Fruit fly (Drosophila melanogaster): Measurements from ENCODE around the gene Nop56.

The Nop56 gene

DNA sequence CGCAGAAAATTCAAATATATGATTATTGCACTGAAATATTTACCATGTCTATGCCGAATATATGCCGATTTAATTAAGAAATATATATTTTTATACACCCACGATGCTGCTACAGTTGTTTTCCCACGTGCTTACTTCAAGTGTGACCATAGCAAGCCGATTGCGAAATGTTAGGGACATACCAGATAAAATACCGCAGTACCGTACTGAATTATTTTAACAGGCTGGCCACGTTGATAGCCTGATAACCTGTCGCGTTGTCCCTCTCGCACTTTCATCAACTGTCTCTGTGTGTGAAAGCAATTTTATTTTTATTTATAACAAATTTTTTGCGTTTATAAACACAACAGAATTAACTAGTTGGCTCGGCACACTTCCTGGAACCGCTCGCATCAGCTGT, at the start of gene Nop56, which contains the start of gene mats (continued):
- no peak for TF ChIP-seq bsh (GFP tag; optimal IDR thresholded peaks at IDR 0.05)
- no peak for TF ChIP-seq CG10209 (GFP tag; optimal IDR thresholded peaks at IDR 0.05)
- no peak for TF ChIP-seq Blimp-1 (GFP tag; optimal IDR thresholded peaks at IDR 0.05)
- no peak for TF ChIP-seq CG18764 (GFP tag; optimal IDR thresholded peaks at IDR 0.05)
- TF ChIP-seq nom (GFP tag; optimal IDR thresholded peaks at IDR 0.05), result no peak
- no peak for TF ChIP-seq CG8281 (tag; optimal IDR thresholded peaks at IDR 0.05)
- TF ChIP-seq CG31388 (GFP tag; optimal IDR thresholded peaks at IDR 0.05), result no peak
- peak; percentile 74 for TF ChIP-seq sens (GFP tag)
- no peak for TF ChIP-seq CG31224 (GFP tag; IDR thresholded peaks at IDR 0.05)
- no peak for TF ChIP-seq CG3065 (GFP tag; optimal IDR thresholded peaks at IDR 0.05)
- no peak for TF ChIP-seq CG10543 (GFP tag; optimal IDR thresholded peaks at IDR 0.05)
- no peak for TF ChIP-seq CG9817 (tag; optimal IDR thresholded peaks at IDR 0.05)
- no peak for TF ChIP-seq tll (GFP tag; optimal IDR thresholded peaks at IDR 0.05)
- TF ChIP-seq CG12391 (tag; optimal IDR thresholded peaks at IDR 0.05), result peak; percentile 10
- TF ChIP-seq CG9876 (GFP tag; optimal IDR thresholded peaks at IDR 0.05), result no peak
- no peak for TF ChIP-seq CG6175 (GFP tag; IDR thresholded peaks at IDR 0.05)
- TF ChIP-seq scrt (GFP tag; optimal IDR thresholded peaks at IDR 0.05), result peak; percentile 26
- no peak for TF ChIP-seq CG6654 (GFP tag; optimal IDR thresholded peaks at IDR 0.05)
- TF ChIP-seq TFAM (GFP tag; optimal IDR thresholded peaks at IDR 0.05), result no peak
- no peak for TF ChIP-seq CG8359 (GFP tag; optimal IDR thresholded peaks at IDR 0.05; ENCODE audit: borderline replicate concordance)
- peak; percentile 8; the same call in 1 of the 2 replicates for TF ChIP-seq CG31441 (GFP tag; IDR thresholded peaks at IDR 0.05)
- no peak for TF ChIP-seq org-1 (GFP tag; optimal IDR thresholded peaks at IDR 0.05)
- peak; percentile 16 for TF ChIP-seq NC2β (GFP tag; optimal IDR thresholded peaks at IDR 0.05)
- TF ChIP-seq da (GFP tag; optimal IDR thresholded peaks at IDR 0.05), result no peak
- TF ChIP-seq CG11695 (GFP tag; IDR thresholded peaks at IDR 0.05), result no peak
- TF ChIP-seq CG2875 (GFP tag; optimal IDR thresholded peaks at IDR 0.05), result no peak
- no peak for TF ChIP-seq Hand (GFP tag; optimal IDR thresholded peaks at IDR 0.05)
- no peak for TF ChIP-seq HLH4C (GFP tag; IDR thresholded peaks at IDR 0.05; ENCODE audit: partially characterized antibody)
- TF ChIP-seq fd102C (GFP tag; optimal IDR thresholded peaks at IDR 0.05), result no peak
- TF ChIP-seq CG8388 (GFP tag; optimal IDR thresholded peaks at IDR 0.05), result no peak
- no peak for TF ChIP-seq psq (GFP tag; optimal IDR thresholded peaks at IDR 0.05)
- no peak for TF ChIP-seq CG33557 (GFP tag; optimal IDR thresholded peaks at IDR 0.05)
- TF ChIP-seq usp (GFP tag; optimal IDR thresholded peaks at IDR 0.05), result no peak
- no peak for TF ChIP-seq CG11504 (tag; optimal IDR thresholded peaks at IDR 0.05)
- TF ChIP-seq hth (optimal IDR thresholded peaks at IDR 0.05), result no peak
- no peak for TF ChIP-seq gsb (GFP tag; IDR thresholded peaks at IDR 0.05)
- no peak for TF ChIP-seq br (optimal IDR thresholded peaks at IDR 0.05)
- no peak for TF ChIP-seq CG12104 (GFP tag; optimal IDR thresholded peaks at IDR 0.05)
- peak; percentile 20 for TF ChIP-seq grau (tag; optimal IDR thresholded peaks at IDR 0.05)
- TF ChIP-seq CG18011 (GFP tag; optimal IDR thresholded peaks at IDR 0.05), result no peak
- no peak for TF ChIP-seq ato (GFP tag; IDR thresholded peaks at IDR 0.05; ENCODE audit: partially characterized antibody)
- TF ChIP-seq CkIIα-i1 (GFP tag; IDR thresholded peaks at IDR 0.05), result no peak
- TF ChIP-seq CG7786 (GFP tag; optimal IDR thresholded peaks at IDR 0.05), result no peak
- peak; percentile 13; the same call in 1 of the 2 replicates for TF ChIP-seq amos (GFP tag; IDR thresholded peaks at IDR 0.05; ENCODE audit: partially characterized antibody)
- TF ChIP-seq Six4 (GFP tag; optimal IDR thresholded peaks at IDR 0.05), result no peak
- TF ChIP-seq zfh1 (GFP tag; IDR thresholded peaks at IDR 0.05), result no peak
- no peak for TF ChIP-seq Hr39 (optimal IDR thresholded peaks at IDR 0.05)
- no peak for TF ChIP-seq CG10431 (GFP tag; optimal IDR thresholded peaks at IDR 0.05)
- no peak for TF ChIP-seq CG17568 (GFP tag; optimal IDR thresholded peaks at IDR 0.05)
- TF ChIP-seq Dip3 (GFP tag; optimal IDR thresholded peaks at IDR 0.05), result no peak
- no peak for TF ChIP-seq CG2199 (GFP tag; IDR thresholded peaks at IDR 0.05)
- TF ChIP-seq row (GFP tag; IDR thresholded peaks at IDR 0.05), result peak; percentile 35; the same call in 1 of the 3 replicates

Data from whole organism, embryonic.